Worm (Caenorhabditis elegans) whole organism, young adult: ENCODE data around the gene sri-24.

Experiments
- ets-4 ChIP-seq: fragments of 200-800 bp; sonication (Bioruptor generic); optimal IDR thresholded peaks from 2 replicates; lab custom pipeline; 2018; ENCODE audit warnings: mild to moderate bottlenecking, missing genetic modification characterization, missing compliant biosample characterization
- nhr-120 ChIP-seq: fragments of 200-800 bp; sonication (Bioruptor generic); IDR thresholded peaks from 2 replicates; pipeline ENCODE4 v1.3.6; 2022; ENCODE audit warnings: missing genetic modification characterization, missing compliant biosample characterization
- snpc-4 ChIP-seq, 5 experiments: fragments of 150-350 bp in 1 of 5; sonication (generic microtip) in 4 of 5; optimal IDR thresholded peaks; 2 replicates each; lab custom pipeline; 2014 to 2018; ENCODE audit warnings: missing genetic modification characterization in 5 of 5, missing biosample characterization in 3 of 5, antibody characterized with exemption in 2 of 5, mild to moderate bottlenecking in 2 of 5, missing compliant biosample characterization in 2 of 5, missing genotype in 2 of 5, moderate library complexity in 2 of 5, missing genetic modification reagents in 1 of 5
- unc-130 ChIP-seq: sonication (generic microtip); optimal IDR thresholded peaks from 2 replicates; lab custom pipeline; 2016; ENCODE audit warnings: missing genetic modification reagents, missing genetic modification characterization, missing compliant biosample characterization
- unc-62 ChIP-seq: fragments of 150-350 bp; optimal IDR thresholded peaks from 2 replicates; lab custom pipeline; 2014; ENCODE audit warnings: missing biosample characterization, missing genetic modification reagents, missing genetic modification characterization

DNA sequence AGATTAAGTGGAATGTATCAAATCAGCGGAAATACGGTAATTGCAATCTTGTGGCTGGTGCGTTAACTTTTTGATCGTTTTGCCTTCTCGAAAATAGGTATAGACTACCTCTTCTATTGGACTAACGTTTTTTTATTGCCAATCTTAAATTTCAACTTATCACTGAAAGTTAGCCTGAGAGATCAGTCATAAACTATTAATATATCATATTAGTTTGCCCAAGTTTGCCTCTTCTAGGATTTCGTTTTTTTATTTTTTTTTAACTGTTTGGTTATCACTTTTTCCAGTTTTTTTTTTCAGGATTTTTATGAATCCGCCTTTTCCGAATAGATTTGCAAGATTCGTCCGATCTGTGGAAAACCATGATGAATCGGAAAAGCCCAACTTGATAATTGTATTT lies 32.5 kb downstream of the sri-24 start, which contains the start of gene kin-30:
- TF ChIP-seq unc-62 (no peak), snpc-4 (GFP tag; optimal IDR thresholded peaks at IDR 0.05; lab: Kevin White, UChicago) (no peak), snpc-4 (tag; optimal IDR thresholded peaks at IDR 0.05; lab: Kevin White, UChicago) (no peak), unc-130 (GFP tag; lab: Kevin White, UChicago) (no peak), ets-4 (GFP tag; lab: Kevin White, UChicago) (no peak), nhr-120 (no peak)
